Fruit fly (Drosophila melanogaster) S2 (cell line): ENCODE data around the gene CG13315.

Experiments
- CG8478 ChIP-seq: fragments of >200 bp; optimal IDR thresholded peaks from 2 replicates; lab custom pipeline; 2018
- CTCF ChIP-seq, 2 experiments: fragments of >200 bp; optimal IDR thresholded peaks; 2 replicates each; lab custom pipeline; 2018

The CG13315 gene

DNA sequence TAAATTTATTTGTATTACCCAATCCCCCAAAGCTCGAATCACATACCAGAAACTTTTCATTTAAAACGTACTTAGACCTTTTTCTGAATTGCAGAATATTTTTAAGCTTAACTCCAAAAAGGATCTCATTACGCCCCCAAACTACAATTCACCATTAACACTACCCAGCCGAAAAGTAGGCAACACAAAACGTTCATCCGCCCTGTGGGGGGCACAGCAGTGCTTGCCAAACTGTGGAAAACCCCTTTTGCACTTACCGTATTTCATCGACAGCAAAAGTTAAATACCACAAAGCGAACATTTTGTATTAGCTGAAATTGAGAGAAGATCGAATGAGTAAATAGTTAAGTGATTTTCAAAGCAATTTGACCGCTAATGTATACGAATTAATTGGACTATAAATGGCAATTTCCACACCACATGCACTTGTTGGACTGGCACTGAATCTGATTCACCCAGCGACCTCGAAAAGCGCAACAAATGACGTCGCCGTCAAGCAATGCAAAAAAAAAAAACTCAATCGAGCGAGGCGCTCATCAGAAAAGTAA lies 32.4 kb upstream of the CG13315 start:
- TF ChIP-seq CTCF (optimal IDR thresholded peaks at IDR 0.05; lab: Kevin White, UChicago) = no peak
- TF ChIP-seq CG8478 (lab: Kevin White, UChicago) = no peak

DNA sequence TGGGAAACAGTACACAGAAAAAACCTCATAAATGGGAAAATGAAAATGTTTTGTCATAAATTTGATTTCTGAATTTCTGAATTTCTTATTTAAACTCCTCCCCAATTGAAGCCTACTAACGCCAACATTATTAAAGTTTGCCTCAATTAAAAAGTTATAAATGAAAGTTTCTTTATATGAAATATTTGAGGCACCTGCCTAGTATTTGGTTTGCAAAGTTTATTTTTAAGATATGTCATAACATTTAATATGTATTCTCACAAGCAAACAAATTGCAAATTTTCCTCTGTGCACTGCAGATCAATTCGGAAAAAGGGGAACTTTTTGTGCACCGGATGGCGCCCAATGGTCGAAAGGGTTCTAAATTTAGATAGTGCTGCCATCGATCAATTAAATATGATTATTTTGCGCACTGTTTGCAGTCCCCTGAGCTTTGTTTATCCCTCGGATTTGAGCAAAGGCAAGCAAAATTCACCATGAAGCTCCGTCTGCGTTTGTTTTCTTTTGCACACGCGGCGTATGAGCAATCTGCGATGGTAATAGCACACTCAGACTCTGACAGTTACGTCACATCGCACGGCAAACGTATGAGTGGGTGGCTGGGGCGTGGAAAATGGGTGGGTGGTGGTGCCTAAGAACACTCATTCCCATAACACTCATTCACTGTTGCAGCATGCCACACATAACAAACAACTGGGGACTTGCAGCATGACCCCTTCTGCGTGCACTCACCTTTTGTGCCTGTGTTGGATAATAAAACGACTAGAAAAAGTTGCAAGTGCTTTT lies 31.5 kb upstream of the CG13315 start:
- TF ChIP-seq CG8478 (lab: Kevin White, UChicago) (no peak), CTCF (optimal IDR thresholded peaks at IDR 0.05; lab: Kevin White, UChicago) (no peak)

DNA sequence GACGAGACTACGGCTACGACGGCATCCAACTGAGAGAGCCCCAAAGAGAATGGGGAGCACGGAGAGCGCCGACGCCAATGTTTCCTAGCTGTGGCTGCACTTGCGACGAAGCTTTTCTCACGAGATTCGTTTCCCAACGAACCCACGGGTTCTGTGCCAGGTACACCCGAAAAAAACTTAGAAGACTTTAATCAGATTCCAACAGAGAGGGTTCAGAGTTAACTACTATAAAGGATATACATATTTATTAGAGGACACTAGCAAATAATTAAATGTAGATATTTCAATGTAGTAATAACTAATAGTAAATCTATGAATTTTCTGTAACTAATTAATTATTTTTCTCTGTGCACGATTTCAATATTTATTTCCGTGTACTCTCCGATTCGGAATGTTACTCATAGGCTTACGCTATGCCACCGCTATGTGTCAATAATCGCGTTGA lies 30.7 kb upstream of the CG13315 start, which contains the start of gene Argk1:
Argk1 (minus strand) TSS at position 31 of the 445 bp plus-strand sequence.
- no peak for TF ChIP-seq CTCF (optimal IDR thresholded peaks at IDR 0.05; lab: Kevin White, UChicago)
- TF ChIP-seq CG8478 (lab: Kevin White, UChicago) = no peak

DNA sequence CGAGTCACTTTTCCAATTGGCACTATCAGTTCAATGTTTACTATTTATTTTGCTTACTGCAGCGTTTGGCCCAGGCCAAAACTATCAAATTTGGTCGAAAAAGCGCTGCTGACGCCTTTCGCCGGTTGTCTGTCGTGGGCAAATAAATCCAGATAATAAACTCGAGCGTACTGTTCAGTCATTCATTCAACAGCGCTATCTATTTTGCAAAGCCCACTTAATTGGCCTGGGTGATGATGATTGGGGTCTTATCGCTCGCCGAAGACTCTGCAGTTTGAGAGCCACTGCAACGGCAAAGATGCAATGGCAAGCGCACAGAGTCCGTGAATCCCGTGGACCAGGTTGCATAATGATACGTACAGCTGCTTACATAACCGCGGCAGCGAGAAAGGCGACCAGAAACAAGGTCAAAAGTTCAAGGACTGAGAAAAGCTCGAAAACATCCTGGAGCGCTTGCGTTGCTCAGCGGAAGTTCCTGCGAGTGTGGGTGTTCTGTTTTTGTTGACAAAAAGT lies 30.1 kb upstream of the CG13315 start:
- TF ChIP-seq CTCF (optimal IDR thresholded peaks at IDR 0.05; lab: Kevin White, UChicago) = no peak
- no peak for TF ChIP-seq CG8478 (lab: Kevin White, UChicago)

DNA sequence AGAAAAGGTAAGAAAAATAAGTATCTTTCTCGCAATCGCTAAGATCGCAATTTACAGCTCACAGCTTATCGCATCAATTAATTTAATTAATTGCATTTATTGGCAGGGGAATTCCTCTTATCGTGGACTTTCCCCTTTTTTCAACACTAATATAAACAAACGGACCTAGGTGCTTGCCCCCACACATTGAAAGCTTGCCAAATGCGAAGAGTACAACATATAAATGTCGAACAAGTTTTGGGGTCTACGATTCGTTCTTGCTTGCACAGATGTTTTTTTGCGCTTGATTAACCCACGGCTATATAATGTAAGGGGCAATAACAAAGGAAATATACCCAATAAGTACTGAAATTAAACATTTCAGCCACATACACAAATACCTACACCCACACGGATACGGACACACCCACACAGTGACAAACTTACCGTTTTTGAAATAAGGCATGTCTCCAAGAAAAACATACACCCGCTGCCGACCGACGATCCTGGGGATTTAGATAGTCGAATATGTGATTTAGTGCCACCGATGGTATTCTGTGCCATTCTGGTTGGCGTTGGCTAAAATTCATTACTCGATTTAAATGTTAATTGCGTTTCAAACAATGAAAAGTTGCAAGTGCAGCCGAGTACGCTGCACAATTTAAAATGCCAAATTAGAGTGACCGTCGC lies 24.5 kb upstream of the CG13315 start:
- TF ChIP-seq CG8478 (lab: Kevin White, UChicago) (no peak), CTCF (optimal IDR thresholded peaks at IDR 0.05; lab: Kevin White, UChicago) (no peak)

DNA sequence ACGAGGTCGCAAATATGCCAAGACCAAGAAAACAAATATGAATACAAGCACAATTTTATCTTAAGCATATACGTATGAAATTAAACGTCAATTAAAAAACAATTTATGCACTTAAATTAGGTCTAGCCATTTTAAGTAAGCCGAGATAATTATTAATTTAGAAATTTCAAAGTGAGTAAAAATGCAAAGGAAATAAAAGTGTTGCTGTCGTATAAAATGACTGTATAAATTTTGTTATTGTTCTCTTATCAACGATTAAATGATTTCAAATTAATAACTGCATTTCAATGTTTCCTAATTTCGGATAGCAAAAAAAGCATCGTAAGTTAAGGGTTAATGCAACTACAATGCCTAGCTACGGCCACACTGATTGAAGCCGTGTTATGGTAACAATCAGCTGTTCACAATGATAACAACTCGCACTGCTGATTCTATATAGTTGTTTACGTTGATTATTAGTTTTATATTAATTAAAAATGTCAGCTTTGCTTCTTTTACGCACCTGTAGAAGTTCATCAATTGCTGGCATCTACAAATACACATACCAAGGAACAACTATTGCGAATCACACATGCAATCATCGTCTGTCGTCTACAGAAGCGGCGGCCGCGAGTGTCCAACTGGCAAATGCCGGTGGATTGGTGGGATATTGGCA lies 23.8 kb upstream of the CG13315 start, which contains the start of the genes CG4911 and CG4942:
CG4911 (minus strand) TSS at position 1 of the 655 bp plus-strand sequence.
CG4942 (plus strand) TSS at position 375 of the 655 bp plus-strand sequence.
- TF ChIP-seq CG8478 (lab: Kevin White, UChicago) = no peak
- no peak for TF ChIP-seq CTCF (optimal IDR thresholded peaks at IDR 0.05; lab: Kevin White, UChicago)

DNA sequence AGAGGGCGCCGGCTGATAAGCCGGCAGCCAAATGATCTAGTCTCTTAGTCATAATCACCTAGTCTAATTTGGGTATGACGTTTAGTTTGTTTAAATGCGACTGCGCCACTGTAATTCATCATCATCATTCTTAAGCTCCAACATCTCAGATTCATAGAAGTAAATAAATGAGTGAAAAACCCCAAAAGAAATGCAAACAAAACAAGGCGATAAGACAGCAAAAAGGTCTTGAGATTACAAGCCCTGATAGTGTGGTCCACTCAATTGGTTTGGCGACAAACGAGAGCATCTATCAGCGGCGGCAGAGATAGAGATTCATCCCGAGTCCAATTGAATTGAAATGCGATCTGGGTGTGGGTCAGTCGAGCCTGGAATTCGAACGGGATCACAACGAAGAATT lies 22.4 kb upstream of the CG13315 start, which contains the start of gene teq:
teq (plus strand) TSS at position 359 of the 400 bp plus-strand sequence.
- TF ChIP-seq CG8478 (lab: Kevin White, UChicago) = no peak
- TF ChIP-seq CTCF (optimal IDR thresholded peaks at IDR 0.05; lab: Kevin White, UChicago) = no peak

DNA sequence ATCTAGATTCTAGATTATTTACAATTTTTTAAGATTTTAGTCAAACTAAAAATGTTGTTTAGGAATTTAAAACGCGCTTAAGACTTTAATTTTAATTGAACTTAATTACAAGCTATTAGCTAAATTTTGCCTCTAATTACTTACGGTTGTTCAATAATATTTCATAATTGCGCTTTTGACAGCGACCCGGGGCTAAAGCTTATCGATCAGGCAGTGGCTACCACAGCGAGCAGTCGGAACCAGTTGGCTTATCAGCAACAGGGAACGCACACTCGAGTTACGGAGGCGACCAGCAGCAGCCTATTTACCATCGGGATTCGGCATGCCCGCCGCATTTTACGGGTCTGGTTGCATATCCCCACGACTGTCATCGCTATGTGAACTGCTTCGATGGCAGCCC lies 21.8 kb upstream of the CG13315 start:
- TF ChIP-seq CG8478 (lab: Kevin White, UChicago) = no peak
- TF ChIP-seq CTCF (optimal IDR thresholded peaks at IDR 0.05; lab: Kevin White, UChicago) = no peak

DNA sequence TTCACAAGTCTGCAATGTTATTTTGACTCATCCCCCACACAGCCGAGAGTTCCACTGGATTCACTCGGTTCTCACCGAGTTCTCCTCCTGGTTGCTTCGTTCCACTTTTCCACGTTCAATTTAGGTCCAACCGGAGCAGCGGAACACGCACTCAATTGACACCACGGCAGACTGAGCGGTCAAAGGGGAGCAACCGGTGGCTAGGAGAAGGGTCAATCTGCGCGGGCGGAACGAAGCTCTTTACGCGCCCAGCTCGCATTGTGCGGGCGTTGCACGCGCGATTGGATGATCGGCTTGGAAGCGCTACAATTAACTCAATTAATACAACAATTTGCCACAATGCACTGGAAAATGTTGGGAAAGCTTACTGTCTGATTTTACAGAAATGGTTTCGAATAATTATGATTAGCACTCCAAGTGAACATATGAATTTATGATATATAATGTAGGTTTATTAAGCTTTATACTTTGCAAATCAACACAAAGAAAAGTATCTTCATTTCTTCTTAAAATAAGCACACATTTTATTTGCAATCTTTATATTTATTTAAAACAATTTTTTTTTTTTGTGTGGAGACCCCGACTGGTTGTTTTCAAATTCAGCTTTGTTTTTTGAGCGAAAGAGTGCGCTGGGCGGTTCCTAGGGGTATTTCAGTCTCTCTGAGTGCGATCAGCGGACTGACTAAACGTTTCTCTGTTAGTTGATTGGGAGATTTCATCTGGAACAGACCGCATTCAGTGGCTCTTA lies 4.1 kb upstream of the CG13315 start, which contains the start of gene CG32032:
CG32032 (plus strand) TSS at position 698 of the 748 bp plus-strand sequence.
- TF ChIP-seq CG8478 (lab: Kevin White, UChicago) = no peak

DNA sequence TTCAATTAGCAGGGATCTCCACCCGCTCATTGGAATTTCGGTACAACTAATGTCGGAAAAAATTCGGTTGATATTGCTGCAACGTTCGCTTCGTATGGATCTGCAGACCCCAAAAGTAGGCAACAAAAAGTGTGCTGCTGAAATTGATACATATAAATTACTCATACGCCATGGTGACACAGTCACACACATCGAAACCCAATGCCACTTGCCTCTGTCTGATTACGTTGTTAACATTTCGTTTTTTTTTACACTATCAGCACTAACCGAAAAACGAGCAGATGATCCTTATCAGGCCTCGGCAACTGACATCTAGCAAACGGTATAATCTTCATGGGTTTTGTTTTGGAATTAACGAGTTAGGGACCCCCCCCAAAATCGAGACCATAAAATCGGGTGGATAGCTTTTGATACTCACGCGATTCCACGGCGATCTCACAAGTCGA lies 1.7 kb upstream of the CG13315 start:
- no peak for TF ChIP-seq CTCF (optimal IDR thresholded peaks at IDR 0.05; lab: Kevin White, UChicago)
- no peak for TF ChIP-seq CG8478 (lab: Kevin White, UChicago)

DNA sequence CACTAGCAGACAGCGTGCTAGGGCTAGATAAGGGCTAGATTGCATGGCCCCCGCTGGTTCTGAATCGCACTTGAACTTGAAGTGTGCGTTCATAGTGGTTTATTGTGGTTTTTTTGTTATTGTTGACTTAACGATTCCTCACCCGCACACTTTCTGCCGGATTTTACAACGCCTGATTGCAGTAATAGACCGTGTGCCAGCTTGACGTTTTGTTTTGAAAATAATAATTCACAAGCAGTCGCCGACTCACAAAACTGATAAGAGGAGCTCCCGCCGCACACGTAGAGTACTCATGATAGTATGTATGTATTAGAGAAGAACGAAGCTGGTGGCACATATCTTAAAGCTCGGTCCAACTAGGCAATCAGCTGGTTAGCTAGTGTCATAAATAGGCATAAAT lies 973 bp upstream of the CG13315 start:
- TF ChIP-seq CTCF (optimal IDR thresholded peaks at IDR 0.05; lab: Kevin White, UChicago) (no peak), CG8478 (lab: Kevin White, UChicago) (no peak)

DNA sequence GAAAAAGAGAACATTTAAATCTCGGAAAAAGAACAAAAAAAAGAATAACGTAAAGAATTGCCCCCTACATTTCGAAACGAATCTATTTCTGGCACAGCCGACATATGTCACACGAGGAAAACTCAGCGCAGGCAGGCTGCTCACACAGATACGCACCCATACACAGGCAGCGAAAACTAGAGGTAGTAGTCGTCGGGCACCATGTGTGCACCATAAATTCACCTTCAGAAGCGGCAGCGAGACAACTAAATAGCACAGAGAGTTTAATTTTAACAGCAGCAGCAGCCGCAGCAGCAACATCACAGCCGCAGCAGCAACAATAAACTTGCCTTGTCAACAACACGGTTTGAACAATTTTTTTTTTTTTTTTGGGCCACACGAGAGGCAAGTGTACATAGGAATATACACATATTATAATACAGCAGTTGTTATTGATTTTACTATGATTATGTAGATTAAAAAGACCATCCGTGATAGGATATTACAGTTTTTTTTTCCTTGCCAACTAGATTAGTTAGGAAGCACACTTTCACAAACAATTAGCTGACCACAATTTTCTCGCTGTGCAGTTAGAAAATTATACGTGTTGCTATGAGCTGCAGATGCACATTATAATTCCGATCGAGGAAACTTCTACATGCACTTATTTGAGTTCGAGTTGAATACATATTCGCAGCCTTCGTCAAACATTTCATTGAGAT lies 17.1 kb downstream of the CG13315 start:
- TF ChIP-seq CTCF (optimal IDR thresholded peaks at IDR 0.05; lab: Kevin White, UChicago) = no peak
- no peak for TF ChIP-seq CG8478 (lab: Kevin White, UChicago)

DNA sequence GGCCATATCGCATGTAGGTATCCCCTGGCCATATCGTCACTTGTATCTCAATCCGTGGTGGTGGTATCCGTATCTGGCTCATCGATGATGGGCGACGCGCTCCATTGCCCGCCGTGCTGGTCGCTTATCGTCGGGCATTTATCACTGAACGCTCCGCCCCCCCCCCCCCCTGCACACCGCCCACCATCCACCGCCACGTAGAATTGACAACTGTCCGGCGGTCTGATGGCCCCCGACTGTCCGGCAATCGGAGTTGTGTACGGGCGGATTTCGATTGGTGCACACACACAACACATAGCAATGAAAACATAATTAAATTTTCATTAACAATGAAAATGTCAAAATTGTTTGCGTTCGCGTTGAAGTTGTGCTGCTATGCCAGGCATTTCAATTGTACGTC lies 17.7 kb downstream of the CG13315 start:
- TF ChIP-seq CG8478 (lab: Kevin White, UChicago) (no peak), CTCF (optimal IDR thresholded peaks at IDR 0.05; lab: Kevin White, UChicago) (no peak)
